Fruit fly (Drosophila melanogaster): ENCODE results near the gene sfl.
A peak's percentile ranks its signal among the peaks of the same experiment; 100 is the strongest.

sfl gene

DNA sequence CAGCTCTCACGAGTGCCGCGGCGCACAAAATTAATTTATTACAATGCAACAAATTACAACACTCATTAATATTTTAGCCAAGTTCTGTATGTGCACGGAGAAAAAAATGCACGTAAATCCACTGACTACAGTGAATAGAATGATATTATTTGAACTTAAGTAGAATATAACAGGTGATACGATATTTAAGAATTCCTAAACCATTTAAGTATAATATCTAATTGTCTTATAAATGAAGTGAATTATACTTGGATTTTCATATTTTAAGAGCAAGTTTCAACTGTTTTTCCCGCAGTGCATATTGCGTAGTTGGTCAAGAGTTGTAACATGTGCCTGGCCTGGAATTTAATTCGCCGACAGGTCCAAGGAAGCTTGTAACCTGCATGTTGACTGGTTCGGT is 36.8 kb upstream of the sfl start (continued):
- peak; percentile 58 for TF ChIP-seq Hr4 (GFP tag; optimal IDR thresholded peaks at IDR 0.05)
- TF ChIP-seq fd85E (GFP tag; optimal IDR thresholded peaks at IDR 0.05) = no peak
- peak; percentile 70 for TF ChIP-seq CG6808 (GFP tag; optimal IDR thresholded peaks at IDR 0.05)
- no peak for TF ChIP-seq CG11902 (GFP tag; optimal IDR thresholded peaks at IDR 0.05)
- peak; percentile 49 for TF ChIP-seq Sox14 (GFP tag; optimal IDR thresholded peaks at IDR 0.05)
- TF ChIP-seq CG15336 (GFP tag; IDR thresholded peaks at IDR 0.05) = peak; percentile 61
- TF ChIP-seq eg (GFP tag; IDR thresholded peaks at IDR 0.05) = 0 out of 3 replicates have a peak, but pooled peaks have one; percentile 28
- peak; percentile 12 for TF ChIP-seq CG6276 (GFP tag; optimal IDR thresholded peaks at IDR 0.05)
- TF ChIP-seq CG7368 (GFP tag; optimal IDR thresholded peaks at IDR 0.05) = no peak
- peak; percentile 32 for TF ChIP-seq Smox (GFP tag; optimal IDR thresholded peaks at IDR 0.05)
- TF ChIP-seq Blimp-1 (GFP tag; optimal IDR thresholded peaks at IDR 0.05) = no peak
- peak; percentile 69 for TF ChIP-seq CG10631 (GFP tag; optimal IDR thresholded peaks at IDR 0.05)

DNA sequence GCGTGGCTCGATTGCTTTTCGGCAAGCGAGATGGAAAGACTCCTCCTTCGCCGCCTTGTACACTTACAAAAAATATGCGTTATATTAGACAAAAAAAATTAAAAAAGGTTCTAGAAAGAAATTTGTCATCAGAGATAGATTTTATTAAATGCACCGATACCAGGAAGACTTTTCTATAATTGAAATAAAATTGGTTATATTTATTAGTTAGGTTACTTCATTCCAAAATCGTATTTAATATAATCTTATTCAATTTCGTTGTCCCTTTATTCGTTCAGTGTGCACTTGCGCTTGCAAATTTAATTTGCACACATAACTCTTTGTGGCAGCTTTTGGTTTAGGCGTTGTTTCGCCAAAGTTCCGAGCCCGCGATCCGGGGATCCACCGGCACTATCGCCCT is 33.3 kb upstream of the sfl start:
- TF ChIP-seq svp (GFP tag) (peak; percentile 66), CG32006 (GFP tag; optimal IDR thresholded peaks at IDR 0.05) (peak; percentile 47), Smox (GFP tag; optimal IDR thresholded peaks at IDR 0.05) (peak; percentile 17), eg (GFP tag; IDR thresholded peaks at IDR 0.05) (0 out of 3 replicates have a peak, but pooled peaks have one; percentile 14), CG15336 (GFP tag; IDR thresholded peaks at IDR 0.05) (peak; percentile 58), fkh (GFP tag; optimal IDR thresholded peaks at IDR 0.05) (no peak), CG16779 (tag; optimal IDR thresholded peaks at IDR 0.05) (no peak), CG10669 (GFP tag; optimal IDR thresholded peaks at IDR 0.05) (no peak), OdsH (GFP tag; optimal IDR thresholded peaks at IDR 0.05) (no peak), Eip75B (GFP tag; optimal IDR thresholded peaks at IDR 0.05) (no peak), Eip78C (GFP tag) (peak; percentile 71), vri (GFP tag; optimal IDR thresholded peaks at IDR 0.05) (peak; percentile 2), CG8119 (GFP tag; IDR thresholded peaks at IDR 0.05) (0 out of 3 replicates have a peak, but pooled peaks have one; percentile 21), topi (GFP tag; optimal IDR thresholded peaks at IDR 0.05) (no peak), esn (GFP tag; optimal IDR thresholded peaks at IDR 0.05) (peak; percentile 18), Hr4 (GFP tag; optimal IDR thresholded peaks at IDR 0.05) (peak; percentile 27)

DNA sequence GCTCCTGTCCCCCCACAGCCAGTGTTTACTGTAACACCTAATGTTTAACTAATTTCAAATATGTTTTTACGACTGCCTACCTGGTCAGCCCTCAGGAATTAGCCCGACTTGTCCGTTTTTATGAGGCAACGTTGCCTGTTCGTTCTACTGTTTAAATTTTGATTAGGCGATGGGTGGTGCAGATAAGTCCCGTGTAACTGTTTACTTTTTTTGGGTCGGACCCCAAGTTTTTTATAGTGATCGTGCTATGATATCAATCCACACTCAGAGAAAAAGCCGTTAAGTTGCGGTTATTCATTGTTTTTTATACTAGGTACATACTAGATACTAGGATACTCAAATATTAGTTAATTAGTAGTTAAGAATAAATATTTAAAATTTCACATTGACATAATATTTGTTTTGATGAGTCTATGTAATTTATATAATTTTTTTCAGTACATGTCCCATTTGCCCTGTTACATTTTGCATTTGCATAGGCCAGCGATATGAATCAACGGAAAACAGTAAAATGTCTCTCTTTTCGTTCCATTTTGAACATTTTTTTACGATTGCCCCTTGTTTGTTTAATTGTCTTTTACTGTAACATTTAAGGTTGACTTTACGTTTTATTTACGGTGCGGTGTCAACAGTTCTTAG is 27.7 kb upstream of the sfl start:
- TF ChIP-seq CG6163 (GFP tag; IDR thresholded peaks at IDR 0.05) (no peak), fkh (GFP tag; optimal IDR thresholded peaks at IDR 0.05) (peak; percentile 84), Blimp-1 (GFP tag; optimal IDR thresholded peaks at IDR 0.05) (no peak), fd59A (GFP tag; optimal IDR thresholded peaks at IDR 0.05) (no peak), CG8319 (GFP tag; optimal IDR thresholded peaks at IDR 0.05) (no peak), CG3032 (tag; optimal IDR thresholded peaks at IDR 0.05) (no peak), esn (GFP tag; optimal IDR thresholded peaks at IDR 0.05) (no peak), CG6792 (GFP tag; optimal IDR thresholded peaks at IDR 0.05) (no peak), CG11294 (GFP tag; IDR thresholded peaks at IDR 0.05) (no peak), CG3919 (GFP tag; optimal IDR thresholded peaks at IDR 0.05) (no peak), OdsH (GFP tag; optimal IDR thresholded peaks at IDR 0.05) (no peak), achi (GFP tag; optimal IDR thresholded peaks at IDR 0.05) (no peak), svp (GFP tag) (no peak), net (GFP tag; optimal IDR thresholded peaks at IDR 0.05) (no peak), CG8119 (GFP tag; IDR thresholded peaks at IDR 0.05) (0 out of 3 replicates have a peak, but pooled peaks have one; percentile 20), Eip78C (GFP tag) (peak; percentile 15), CG32006 (GFP tag; optimal IDR thresholded peaks at IDR 0.05) (no peak), CG11762 (GFP tag; optimal IDR thresholded peaks at IDR 0.05; ENCODE audit: insufficient read depth) (no peak), pdm3 (GFP tag; optimal IDR thresholded peaks at IDR 0.05) (no peak), Gug (GFP tag; IDR thresholded peaks at IDR 0.05) (no peak), dsx (GFP tag; optimal IDR thresholded peaks at IDR 0.05; ENCODE audit: poor library complexity, severe bottlenecking) (no peak), Hr39 (GFP tag; optimal IDR thresholded peaks at IDR 0.05) (no peak), CG15336 (GFP tag; IDR thresholded peaks at IDR 0.05) (no peak), CG34406 (GFP tag; optimal IDR thresholded peaks at IDR 0.05) (no peak), fd85E (GFP tag; optimal IDR thresholded peaks at IDR 0.05) (no peak)

Measured in whole organism, prepupa.